Fruit fly (Drosophila melanogaster): ENCODE results near the gene VhaSFD.

dm6 chr2L:16738206-16738900 lies 10.7 kb upstream of the VhaSFD start, which contains the start of the genes glu and ChLD3:
- TF ChIP-seq usp (GFP tag; optimal IDR thresholded peaks at IDR 0.05) (no peak), pan (optimal IDR thresholded peaks at IDR 0.05) (no peak), psq (optimal IDR thresholded peaks at IDR 0.05) (no peak), CG8478 (optimal IDR thresholded peaks at IDR 0.05) (no peak)

Data from whole organism.